Worm (Caenorhabditis elegans): ENCODE measurements around the gene rpt-4.

rpt-4 gene

DNA sequence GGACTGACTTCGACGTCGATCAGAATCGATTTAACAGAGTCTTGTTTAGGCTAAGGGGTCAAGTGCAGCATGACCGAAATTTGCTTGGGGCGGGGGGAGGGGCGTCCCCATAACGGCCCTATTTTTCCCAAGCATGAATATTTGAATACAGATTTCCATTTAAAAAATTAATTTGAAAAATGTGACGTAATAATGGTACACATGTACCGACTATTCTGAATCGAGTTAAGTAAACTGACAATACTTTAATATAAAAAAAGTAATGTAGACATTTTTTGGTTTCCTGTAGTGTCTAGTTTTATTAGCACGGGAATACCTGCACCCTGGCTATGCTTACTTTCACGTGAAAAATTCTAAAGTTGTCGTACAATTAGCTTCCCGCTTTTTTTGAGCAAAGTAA lies 40.8 kb upstream of the rpt-4 start:
- no peak for TF ChIP-seq elt-1 (tag; optimal IDR thresholded peaks at IDR 0.05)
- TF ChIP-seq elt-3 (tag; optimal IDR thresholded peaks at IDR 0.05), result no peak
- no peak for TF ChIP-seq F13H6.1 (tag; optimal IDR thresholded peaks at IDR 0.05)
- TF ChIP-seq C34F6.9 (tag; optimal IDR thresholded peaks at IDR 0.05), result no peak
- no peak for TF ChIP-seq sma-9 (GFP tag; optimal IDR thresholded peaks at IDR 0.05)
- no peak for TF ChIP-seq sma-9 (tag; optimal IDR thresholded peaks at IDR 0.05)
- TF ChIP-seq nhr-10 (tag; optimal IDR thresholded peaks at IDR 0.05), result no peak
- no peak for TF ChIP-seq lsy-2 (tag; optimal IDR thresholded peaks at IDR 0.05)
- TF ChIP-seq ztf-11 (tag; optimal IDR thresholded peaks at IDR 0.05), result no peak
- TF ChIP-seq nhr-129 (tag; optimal IDR thresholded peaks at IDR 0.05), result no peak
- TF ChIP-seq unc-55 (GFP tag; optimal IDR thresholded peaks at IDR 0.05), result no peak
- TF ChIP-seq nhr-21 (tag; optimal IDR thresholded peaks at IDR 0.05), result no peak
- TF ChIP-seq nhr-77 (tag; optimal IDR thresholded peaks at IDR 0.05), result no peak
- no peak for TF ChIP-seq lin-39 (tag; optimal IDR thresholded peaks at IDR 0.05)
- no peak for TF ChIP-seq blmp-1 (tag; optimal IDR thresholded peaks at IDR 0.05; ENCODE audit: insufficient read depth)
- no peak for TF ChIP-seq skn-1 (tag; optimal IDR thresholded peaks at IDR 0.05)
- TF ChIP-seq peb-1 (tag; optimal IDR thresholded peaks at IDR 0.05), result no peak

DNA sequence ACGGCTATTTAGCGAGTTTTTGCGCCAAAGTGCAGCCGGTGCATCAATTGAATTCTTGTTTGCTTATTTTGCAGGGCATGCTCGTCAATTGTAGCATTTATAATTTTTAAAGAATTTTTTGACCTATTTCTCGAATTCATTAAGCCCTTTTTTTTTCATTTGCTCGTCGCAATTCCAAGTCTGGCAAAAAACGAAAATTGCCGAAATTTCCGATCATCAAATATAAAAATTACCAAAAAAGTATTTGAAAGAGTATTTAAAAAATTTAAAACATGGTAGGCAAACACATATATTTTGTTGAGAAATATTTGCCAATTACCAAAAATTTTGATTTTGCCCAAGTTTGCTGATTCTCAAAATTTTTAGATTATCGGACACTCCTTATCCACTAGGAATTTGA lies 38.1 kb upstream of the rpt-4 start, which contains the start of gene C50D2.6:
C50D2.6 (plus strand) TSS at position 301 of the 400 bp plus-strand sequence.
- TF ChIP-seq nhr-237 (tag; optimal IDR thresholded peaks at IDR 0.05) (no peak), blmp-1 (tag; optimal IDR thresholded peaks at IDR 0.05; ENCODE audit: insufficient read depth) (no peak), fos-1 (tag; optimal IDR thresholded peaks at IDR 0.05) (no peak), ama-1 (optimal IDR thresholded peaks at IDR 0.05) (no peak), C34F6.9 (tag; optimal IDR thresholded peaks at IDR 0.05) (no peak), lin-11 (tag; optimal IDR thresholded peaks at IDR 0.05) (no peak), mdl-1 (tag; optimal IDR thresholded peaks at IDR 0.05) (no peak), sma-3 (GFP tag; optimal IDR thresholded peaks at IDR 0.05) (no peak), dmd-4 (tag; optimal IDR thresholded peaks at IDR 0.05) (no peak), nhr-21 (tag; optimal IDR thresholded peaks at IDR 0.05) (no peak), nhr-23 (tag; optimal IDR thresholded peaks at IDR 0.05) (no peak), nhr-77 (tag; optimal IDR thresholded peaks at IDR 0.05) (no peak)

DNA sequence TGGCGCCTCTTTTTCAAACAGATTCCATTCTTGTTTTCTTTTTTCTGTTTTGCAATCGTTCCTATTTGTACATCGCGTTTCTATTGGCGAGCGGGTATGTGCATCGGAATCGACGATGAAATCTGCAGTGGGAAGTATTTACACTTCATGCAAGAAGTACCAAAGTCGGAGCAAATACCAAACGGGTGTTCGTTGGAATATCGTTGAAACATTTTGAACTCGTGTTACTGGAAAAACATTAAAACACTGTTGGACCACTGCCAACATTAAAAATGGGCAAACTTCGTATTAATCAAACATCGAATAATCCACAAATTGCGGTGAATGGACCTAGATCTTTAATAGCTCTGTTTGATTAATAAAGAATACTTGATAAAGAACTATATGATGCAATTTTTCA lies 33.1 kb upstream of the rpt-4 start, which contains the start of gene C23H3.9:
C23H3.9 (minus strand) TSS at position 101 of the 400 bp plus-strand sequence.
- TF ChIP-seq ceh-82 (tag; optimal IDR thresholded peaks at IDR 0.05) (no peak), unc-55 (GFP tag; optimal IDR thresholded peaks at IDR 0.05) (no peak), ZK546.5 (tag; optimal IDR thresholded peaks at IDR 0.05) (no peak), dmd-4 (tag; optimal IDR thresholded peaks at IDR 0.05) (no peak), blmp-1 (tag; optimal IDR thresholded peaks at IDR 0.05; ENCODE audit: insufficient read depth) (no peak), nhr-11 (tag; optimal IDR thresholded peaks at IDR 0.05) (no peak)

DNA sequence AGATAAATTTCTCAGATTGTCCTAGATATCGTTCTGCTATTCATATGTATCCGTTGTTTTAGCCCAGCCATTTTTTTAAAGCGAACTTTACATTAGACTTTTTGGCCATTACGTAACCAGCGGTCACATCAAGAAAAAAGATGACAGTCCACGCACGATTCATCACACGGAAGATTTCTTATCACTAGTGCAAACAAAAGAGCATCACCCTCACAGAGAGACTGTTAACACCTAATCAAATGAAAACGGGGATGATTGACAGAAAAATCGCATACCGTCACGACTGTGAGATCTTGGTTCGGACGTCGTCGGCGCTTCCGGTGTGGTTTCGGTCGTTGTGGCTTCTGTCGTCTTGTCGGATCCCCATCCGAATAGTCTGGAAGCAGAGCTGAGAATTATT lies 30.6 kb upstream of the rpt-4 start:
- TF ChIP-seq skn-1 (tag; optimal IDR thresholded peaks at IDR 0.05), result no peak
- no peak for TF ChIP-seq elt-3 (tag; optimal IDR thresholded peaks at IDR 0.05)
- peak; percentile 66 for TF ChIP-seq fos-1 (tag; optimal IDR thresholded peaks at IDR 0.05)

DNA sequence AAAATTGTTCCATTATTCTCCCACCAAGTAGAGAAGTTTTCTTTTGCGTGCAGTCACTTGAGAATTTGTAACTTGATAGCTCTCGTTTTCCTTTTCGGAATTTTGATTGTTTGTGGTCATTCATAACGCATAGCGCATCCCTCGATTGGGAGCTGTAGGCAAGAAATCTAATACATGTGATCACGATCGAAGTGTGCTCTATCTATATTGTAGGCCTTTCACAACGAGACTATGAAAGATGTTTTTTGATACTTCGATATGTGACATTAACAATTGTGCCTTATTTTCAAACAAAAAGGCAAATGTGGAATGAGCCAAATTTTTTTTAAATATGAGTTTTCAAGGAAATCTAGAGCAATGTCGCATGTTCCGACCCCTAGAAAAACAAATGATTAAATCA lies 29.8 kb upstream of the rpt-4 start:
- TF ChIP-seq sem-4 (tag; optimal IDR thresholded peaks at IDR 0.05) (no peak), ceh-16 (tag; optimal IDR thresholded peaks at IDR 0.05) (no peak), nhr-23 (tag; optimal IDR thresholded peaks at IDR 0.05) (no peak), F13H6.1 (tag; optimal IDR thresholded peaks at IDR 0.05) (no peak), unc-39 (tag; optimal IDR thresholded peaks at IDR 0.05) (no peak), zag-1 (tag; optimal IDR thresholded peaks at IDR 0.05) (no peak), elt-1 (tag; optimal IDR thresholded peaks at IDR 0.05) (no peak), nhr-10 (tag; optimal IDR thresholded peaks at IDR 0.05) (no peak), lin-13 (GFP tag; optimal IDR thresholded peaks at IDR 0.05) (no peak), nhr-12 (tag; optimal IDR thresholded peaks at IDR 0.05) (no peak), unc-62 (GFP tag; optimal IDR thresholded peaks at IDR 0.05) (no peak)

Data from whole organism, L2 larva.